Fruit fly (Drosophila melanogaster) whole organism, adult: Measurements from ENCODE around the gene CG12398.

Experiments used
- CG7045 ChIP-seq: fragments of 200-800 bp; sonication (Bioruptor generic); optimal IDR thresholded peaks from 2 replicates; lab custom pipeline; 2017; ENCODE audit warnings: missing biosample characterization, mild to moderate bottlenecking, missing genetic modification characterization
- cic ChIP-seq: fragments of 200-800 bp; sonication (Bioruptor generic); optimal IDR thresholded peaks from 2 replicates; lab custom pipeline; 2017; ENCODE audit warnings: missing biosample characterization, mild to moderate bottlenecking, missing genetic modification characterization, moderate library complexity
- kay ChIP-seq: fragments of 200-800 bp; sonication (Bioruptor generic); peaks from one replicate; lab custom pipeline; 2016; ENCODE audit warnings: missing biosample characterization, missing genetic modification characterization, borderline replicate concordance
- pad ChIP-seq: fragments of 200-800 bp; sonication (Bioruptor generic); optimal IDR thresholded peaks from 3 replicates; lab custom pipeline; 2017; ENCODE audit warnings: missing biosample characterization, missing genetic modification characterization, mild to moderate bottlenecking, moderate library complexity, missing genetic modification reagents
- toe ChIP-seq: fragments of 200-800 bp; sonication (Bioruptor generic); optimal IDR thresholded peaks from 2 replicates; lab custom pipeline; 2016; ENCODE audit warnings: missing biosample characterization, missing genetic modification characterization

dm6 chrX:14936250-14936649 lies 22.6 kb upstream of the CG12398 start:
- TF ChIP-seq pad = no peak
- no peak for TF ChIP-seq toe (GFP tag; lab: Kevin White, UChicago)
- TF ChIP-seq kay (GFP tag; lab: Kevin White, UChicago) = no peak
- TF ChIP-seq CG7045 = no peak
- TF ChIP-seq cic (GFP tag; lab: Kevin White, UChicago) = no peak
